Fruit fly (Drosophila melanogaster) Kc167 (cell line): Measurements from ENCODE around the gene CG31347.

Experiments
- Myc ChIP-seq: fragments of >200 bp; optimal IDR thresholded peaks from 2 replicates; lab custom pipeline; 2017; ENCODE audit warnings: missing external identifiers
- psq ChIP-seq: fragments of >200 bp; optimal IDR thresholded peaks from 2 replicates; lab custom pipeline; 2017; ENCODE audit warnings: missing external identifiers
- ttk ChIP-seq: sonication (Bioruptor generic); optimal IDR thresholded peaks from 2 replicates; lab custom pipeline; 2017; ENCODE audit warnings: missing external identifiers

DNA sequence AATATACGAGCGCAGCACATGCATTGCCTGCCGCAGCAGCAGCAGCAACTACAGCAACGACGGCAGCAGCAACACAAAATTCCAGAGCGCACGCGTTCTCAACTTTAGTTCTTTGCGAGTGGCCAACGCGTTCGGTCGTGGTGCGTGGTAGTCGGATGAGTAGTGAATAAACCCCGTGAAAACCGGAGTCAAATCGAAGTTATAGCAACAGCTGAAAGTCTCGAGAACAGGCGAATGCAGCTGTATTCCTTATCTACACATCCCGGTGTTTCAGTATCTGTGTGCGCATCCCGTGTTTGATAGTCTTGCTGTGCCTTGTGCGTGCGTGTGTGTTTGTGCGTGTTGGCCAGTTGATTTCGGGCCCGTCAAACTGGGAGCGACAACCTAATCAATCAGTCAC, 44.4 kb downstream of the CG31347 start, which contains the start of gene Dtg:
- TF ChIP-seq Myc (lab: Kevin White, UChicago) (no peak), ttk (no peak), psq (lab: Kevin White, UChicago) (no peak)
